Worm (Caenorhabditis elegans) whole organism, late embryonic: ENCODE data around the gene F39H12.3.

Source experiments
- T23F11.4 ChIP-seq: fragments of 200-800 bp; sonication (Bioruptor generic); optimal IDR thresholded peaks from 2 replicates; lab custom pipeline; 2018; ENCODE audit warnings: mild to moderate bottlenecking, missing genetic modification characterization, missing compliant biosample characterization
- ceh-19 ChIP-seq: fragments of 200-800 bp; sonication (Bioruptor generic); optimal IDR thresholded peaks from 2 replicates; lab custom pipeline; 2018; ENCODE audit warnings: mild to moderate bottlenecking, missing genetic modification characterization, missing compliant biosample characterization
- ceh-6 ChIP-seq: fragments of 200-800 bp; sonication (Bioruptor generic); optimal IDR thresholded peaks from 2 replicates; lab custom pipeline; 2018; ENCODE audit warnings: mild to moderate bottlenecking, missing genetic modification characterization, missing compliant biosample characterization
- ceh-9 ChIP-seq: sonication (generic microtip); optimal IDR thresholded peaks from 2 replicates; lab custom pipeline; 2016; ENCODE audit warnings: mild to moderate bottlenecking, missing genetic modification characterization, inconsistent platforms, missing compliant biosample characterization
- elt-2 ChIP-seq: sonication (generic microtip); optimal IDR thresholded peaks from 2 replicates; lab custom pipeline; 2016; ENCODE audit warnings: missing genetic modification reagents, missing genetic modification characterization, missing compliant biosample characterization
- hlh-30 ChIP-seq: sonication (generic microtip); optimal IDR thresholded peaks from 2 replicates; lab custom pipeline; 2017; ENCODE audit warnings: antibody characterized with exemption, missing genetic modification characterization, missing compliant biosample characterization; ENCODE audit not compliant: insufficient read depth
- lin-11 ChIP-seq: fragments of 200-800 bp; sonication (Bioruptor generic); optimal IDR thresholded peaks from 2 replicates; lab custom pipeline; 2018; ENCODE audit warnings: mild to moderate bottlenecking, missing genetic modification characterization, missing compliant biosample characterization
- nhr-11 ChIP-seq: fragments of 150-350 bp; optimal IDR thresholded peaks from 2 replicates; lab custom pipeline; 2014; ENCODE audit warnings: missing biosample characterization, missing genetic modification characterization
- pat-9 ChIP-seq: fragments of 200-800 bp; sonication (Bioruptor generic); optimal IDR thresholded peaks from 2 replicates; lab custom pipeline; 2018; ENCODE audit warnings: mild to moderate bottlenecking, missing genetic modification characterization, moderate library complexity, missing compliant biosample characterization
- pha-4 ChIP-seq: fragments of 150-350 bp; optimal IDR thresholded peaks from 2 replicates; lab custom pipeline; 2018; ENCODE audit warnings: missing biosample characterization, missing genetic modification reagents, missing genetic modification characterization
- rnt-1 ChIP-seq: sonication (generic microtip); optimal IDR thresholded peaks from 2 replicates; lab custom pipeline; 2016; ENCODE audit warnings: missing genetic modification characterization, missing compliant biosample characterization
- tbx-2 ChIP-seq: sonication (generic microtip); optimal IDR thresholded peaks from 2 replicates; lab custom pipeline; 2016; ENCODE audit warnings: missing genetic modification characterization, missing compliant biosample characterization
- unc-3 ChIP-seq, 2 experiments: fragments of 200-800 bp in 1 of 2; sonication (Bioruptor generic) in 1 of 2; sonication (generic microtip) in 1 of 2; conservative IDR thresholded peaks in 1 of 2; optimal IDR thresholded peaks in 1 of 2; 2 replicates each; pipeline versions ENCODE4 v1.3.6 to Lab custom; 2016 to 2022; ENCODE audit warnings: missing compliant biosample characterization in 2 of 2, missing genetic modification characterization in 2 of 2, missing genetic modification reagents in 1 of 2

DNA sequence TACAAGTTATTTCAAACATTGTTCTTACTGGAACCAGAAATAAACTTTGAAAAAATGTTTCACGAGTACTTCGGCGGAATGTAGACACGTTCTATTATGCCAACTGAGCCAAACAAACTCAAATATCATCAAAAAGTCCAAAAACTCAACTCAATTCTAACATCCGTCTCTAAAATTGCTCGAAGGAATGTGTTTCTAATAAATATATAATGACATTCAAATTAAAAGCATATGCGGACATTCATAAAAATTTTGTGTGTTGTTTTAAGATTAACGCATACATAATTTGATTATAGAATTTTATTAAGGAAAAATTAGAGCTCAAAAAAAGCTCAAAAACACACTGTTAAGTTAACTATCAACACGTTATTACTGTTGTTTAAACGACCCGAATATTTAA is 4.2 kb upstream of the F39H12.3 start:
- TF ChIP-seq ceh-6 (GFP tag; lab: Kevin White, UChicago) (no peak), ceh-19 (GFP tag; lab: Kevin White, UChicago) (no peak), pha-4 (tag; lab: Kevin White, UChicago) (no peak), elt-2 (tag; lab: Kevin White, UChicago) (no peak), T23F11.4 (GFP tag; lab: Kevin White, UChicago) (no peak), tbx-2 (tag; lab: Kevin White, UChicago) (no peak), ceh-9 (tag; lab: Kevin White, UChicago) (no peak), hlh-30 (tag; lab: Kevin White, UChicago) (no peak), lin-11 (tag; lab: Kevin White, UChicago) (no peak), unc-3 (GFP tag; conservative IDR thresholded peaks at IDR 0.05; lab: Robert Waterston, UW) (no peak), unc-3 (tag; optimal IDR thresholded peaks at IDR 0.05; lab: Kevin White, UChicago) (no peak), pat-9 (no peak), nhr-11 (tag; lab: Kevin White, UChicago) (no peak), rnt-1 (tag; lab: Kevin White, UChicago) (no peak)
